Fruit fly (Drosophila melanogaster) whole organism, embryonic: ENCODE data around the gene cold.

Source experiments
- CG11085 ChIP-seq: fragments of 200-800 bp; sonication (Bioruptor generic); IDR thresholded peaks from 2 replicates; pipeline ENCODE4 v1.3.6; 2022; ENCODE audit warnings: missing biosample characterization, missing genetic modification characterization
- CG8478 ChIP-seq: fragments of >200 bp; optimal IDR thresholded peaks from 2 replicates; lab custom pipeline; 2018
- TFAM ChIP-seq: fragments of 200-800 bp; sonication (Bioruptor generic); optimal IDR thresholded peaks from 2 replicates; lab custom pipeline; 2017; ENCODE audit warnings: missing biosample characterization, missing genetic modification characterization, inconsistent platforms
- so ChIP-seq: fragments of 200-800 bp; sonication (Bioruptor generic); IDR thresholded peaks from 3 replicates; pipeline ENCODE4 v1.3.6; 2022; ENCODE audit warnings: missing biosample characterization, missing genetic modification characterization
- vvl ChIP-seq: fragments of 200-800 bp; sonication (Bioruptor generic); IDR thresholded peaks from 2 replicates; pipeline ENCODE4 v1.3.6; 2022; ENCODE audit warnings: missing biosample characterization, missing genetic modification characterization

DNA sequence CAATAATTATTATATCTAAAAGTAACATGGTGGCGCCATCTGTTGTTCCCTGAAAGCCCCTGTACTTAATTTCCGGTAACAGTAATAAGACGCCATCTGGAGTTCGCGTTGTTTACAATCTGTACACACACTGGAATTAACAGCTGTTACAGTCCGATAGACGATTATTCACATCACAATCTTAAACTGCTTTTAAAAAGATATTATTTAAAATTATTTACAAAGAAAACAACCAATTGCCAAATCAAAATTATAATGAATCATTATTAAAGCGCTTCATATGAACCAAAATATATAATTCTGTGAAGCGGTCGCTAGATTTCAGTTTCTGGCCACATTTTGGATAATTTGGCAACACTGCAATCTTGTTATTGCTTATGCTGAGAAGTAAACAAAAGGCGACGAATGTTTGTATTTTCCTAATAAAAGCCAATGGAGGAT lies 28.4 kb downstream of the cold start, which contains the start of gene CG13689:
- TF ChIP-seq CG8478 (lab: Kevin White, UChicago) (no peak), CG11085 (GFP tag; lab: Robert Waterston, UW) (peak; percentile 21; the same call in 1 of the 2 replicates), so (GFP tag; lab: Robert Waterston, UW) (no peak), vvl (GFP tag; lab: Robert Waterston, UW) (peak; percentile 68), TFAM (GFP tag; lab: Kevin White, UChicago) (no peak)
